Worm (Caenorhabditis elegans): ENCODE data around the gene K02D3.1.
A peak's percentile ranks its signal among the peaks of the same experiment; 100 is the strongest.

The K02D3.1 gene

DNA sequence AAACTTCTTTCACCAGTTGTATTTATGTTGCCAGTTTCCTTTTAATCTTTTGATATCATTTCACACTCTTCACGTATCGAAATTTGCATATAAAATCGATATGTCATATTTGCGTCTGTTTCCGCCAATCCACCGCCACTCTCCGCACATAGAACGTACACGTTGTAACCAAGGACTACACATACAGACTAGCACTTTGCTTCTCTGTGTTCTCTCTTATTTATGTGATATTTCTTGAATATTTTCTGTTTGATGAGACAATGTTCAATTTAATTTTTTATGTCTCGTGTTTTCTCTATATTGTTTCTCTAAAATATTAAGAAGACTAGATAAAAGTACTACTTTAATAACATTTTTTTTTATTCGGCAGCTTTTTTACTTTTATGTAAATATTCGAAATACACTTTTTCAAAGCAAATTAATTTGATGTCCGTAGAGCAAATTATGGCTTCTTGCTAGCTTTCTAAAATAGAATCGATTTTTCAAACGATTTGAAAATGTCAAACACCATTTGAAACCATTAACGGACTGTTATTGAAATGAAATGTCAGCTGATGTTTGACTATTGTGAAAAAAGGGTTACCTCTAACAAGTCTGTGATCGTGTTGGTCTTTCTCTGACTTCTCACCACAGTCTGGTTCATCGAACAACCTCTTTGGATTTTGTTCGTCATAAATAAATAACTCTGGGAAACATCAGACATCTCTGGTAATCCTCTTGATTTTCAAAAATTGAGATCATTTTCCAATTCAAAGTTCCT lies 46.3 kb downstream of the K02D3.1 start:
- TF ChIP-seq Y105C5A.15 (GFP tag; IDR thresholded peaks at IDR 0.05): no peak
- peak; percentile 26 for TF ChIP-seq dve-1 (tag; optimal IDR thresholded peaks at IDR 0.05; ENCODE audit: insufficient read depth)
- no peak for TF ChIP-seq F26F4.8 (GFP tag; conservative IDR thresholded peaks at IDR 0.05)
- TF ChIP-seq F44E2.7 (GFP tag; IDR thresholded peaks at IDR 0.05): no peak
- no peak for TF ChIP-seq ceh-44 (GFP tag; IDR thresholded peaks at IDR 0.05)
- TF ChIP-seq jun-1 (tag; optimal IDR thresholded peaks at IDR 0.05): no peak
- TF ChIP-seq dmd-6 (GFP tag; IDR thresholded peaks at IDR 0.05): 0 out of 2 replicates have a peak, but pooled peaks have one; percentile 22
- TF ChIP-seq T26A8.4 (GFP tag; IDR thresholded peaks at IDR 0.05): no peak
- no peak for TF ChIP-seq hlh-30 (tag; optimal IDR thresholded peaks at IDR 0.05; ENCODE audit: insufficient read depth)
- TF ChIP-seq snpc-1.2 (GFP tag; IDR thresholded peaks at IDR 0.05): no peak
- no peak for TF ChIP-seq mes-2 (tag; optimal IDR thresholded peaks at IDR 0.05; ENCODE audit: poor library complexity, severe bottlenecking)
- TF ChIP-seq ZK546.5 (tag; optimal IDR thresholded peaks at IDR 0.05): no peak
- TF ChIP-seq dpl-1 (GFP tag; optimal IDR thresholded peaks at IDR 0.05): no peak
- no peak for TF ChIP-seq arid-1 (GFP tag; conservative IDR thresholded peaks at IDR 0.05)
- no peak for TF ChIP-seq spr-3 (GFP tag; optimal IDR thresholded peaks at IDR 0.05)
- no peak for TF ChIP-seq fos-1 (tag; optimal IDR thresholded peaks at IDR 0.05)
- TF ChIP-seq ztf-11 (tag; optimal IDR thresholded peaks at IDR 0.05): no peak
- TF ChIP-seq aha-1 (tag): peak; percentile 58
- TF ChIP-seq lsy-2 (tag; optimal IDR thresholded peaks at IDR 0.05): no peak
- no peak for TF ChIP-seq gei-8 (GFP tag; optimal IDR thresholded peaks at IDR 0.05)
- no peak for TF ChIP-seq ceh-28 (tag; optimal IDR thresholded peaks at IDR 0.05)
- no peak for TF ChIP-seq R02D3.7 (tag; optimal IDR thresholded peaks at IDR 0.05)
- TF ChIP-seq cey-2 (tag; optimal IDR thresholded peaks at IDR 0.05; ENCODE audit: borderline replicate concordance, insufficient read depth): no peak
- no peak for TF ChIP-seq zfp-3 (GFP tag; conservative IDR thresholded peaks at IDR 0.05)
- TF ChIP-seq ceh-20 (GFP tag; IDR thresholded peaks at IDR 0.05): no peak
- TF ChIP-seq zip-2 (tag; optimal IDR thresholded peaks at IDR 0.05): no peak
- TF ChIP-seq nhr-237 (tag; optimal IDR thresholded peaks at IDR 0.05): no peak
- no peak for TF ChIP-seq rbr-2 (tag; optimal IDR thresholded peaks at IDR 0.05)
- no peak for TF ChIP-seq sdz-12 (GFP tag; optimal IDR thresholded peaks at IDR 0.05)
- TF ChIP-seq ama-1 (optimal IDR thresholded peaks at IDR 0.05): no peak
- TF ChIP-seq pha-4 (GFP tag; IDR thresholded peaks at IDR 0.05): no peak
- TF ChIP-seq pha-4 (tag; optimal IDR thresholded peaks at IDR 0.05): no peak
- TF ChIP-seq spr-1 (tag; optimal IDR thresholded peaks at IDR 0.05): no peak
- no peak for TF ChIP-seq F37D6.2 (tag; optimal IDR thresholded peaks at IDR 0.05)
- TF ChIP-seq daf-8 (GFP tag; IDR thresholded peaks at IDR 0.05): no peak
- TF ChIP-seq daf-16 (GFP tag; optimal IDR thresholded peaks at IDR 0.05): no peak
- TF ChIP-seq daf-16 (tag; optimal IDR thresholded peaks at IDR 0.05): peak; percentile 61
- TF ChIP-seq F10B5.3 (tag; optimal IDR thresholded peaks at IDR 0.05): no peak
- no peak for TF ChIP-seq zag-1 (tag; optimal IDR thresholded peaks at IDR 0.05)
- TF ChIP-seq nhr-41 (GFP tag; IDR thresholded peaks at IDR 0.05): no peak
- TF ChIP-seq duxl-1 (tag; optimal IDR thresholded peaks at IDR 0.05; ENCODE audit: poor library complexity): no peak
- no peak for TF ChIP-seq dmd-8 (GFP tag; IDR thresholded peaks at IDR 0.05)
- no peak for TF ChIP-seq lin-1 (GFP tag; IDR thresholded peaks at IDR 0.05)
- no peak for TF ChIP-seq Y75B8A.6 (GFP tag; IDR thresholded peaks at IDR 0.05)
- no peak for TF ChIP-seq nhr-11 (tag; optimal IDR thresholded peaks at IDR 0.05)
- no peak for TF ChIP-seq lin-38 (GFP tag; IDR thresholded peaks at IDR 0.05)
- TF ChIP-seq ZK337.2 (GFP tag; IDR thresholded peaks at IDR 0.05): no peak
- TF ChIP-seq aly-2 (tag; optimal IDR thresholded peaks at IDR 0.05): no peak
- TF ChIP-seq set-16 (GFP tag; IDR thresholded peaks at IDR 0.05): no peak
- no peak for TF ChIP-seq attf-4 (tag; optimal IDR thresholded peaks at IDR 0.05)
- TF ChIP-seq hlh-11 (tag; optimal IDR thresholded peaks at IDR 0.05): peak; percentile 24

Measured in whole organism, L4 larva.